5 fruit fly cellular contexts compared by ENCODE assay signal in genomic region chr2L:13778648-13779047, dm6.
TF ChIP-seq lines count a peak whose summit lies in the region.

No protein-coding gene starts in this region.

- TF ChIP-seq CTCF in whole organism, embryonic (GFP tag; optimal IDR thresholded peaks at IDR 0.05; lab: Kevin White, UChicago), result no peak

TF ChIP-seq in whole organism, adult, 20 proteins besides CTCF, POLR2A, EP300 and RAD21 (continues in another document):
- peak; percentile 10 for TF ChIP-seq tj (GFP tag; optimal IDR thresholded peaks at IDR 0.05; lab: Kevin White, UChicago)
- peak; percentile 22 for TF ChIP-seq CG11617 (GFP tag; optimal IDR thresholded peaks at IDR 0.05; lab: Kevin White, UChicago)
- peak; percentile 60 for TF ChIP-seq CG5204 (GFP tag; optimal IDR thresholded peaks at IDR 0.05; lab: Kevin White, UChicago)
- TF ChIP-seq CG33017 (tag; optimal IDR thresholded peaks at IDR 0.05; lab: Kevin White, UChicago), result peak; percentile 52
- peak; percentile 17 for TF ChIP-seq Hr96 (GFP tag; optimal IDR thresholded peaks at IDR 0.05; lab: Kevin White, UChicago)
- no peak for TF ChIP-seq pad (GFP tag; optimal IDR thresholded peaks at IDR 0.05; lab: Kevin White, UChicago)
- TF ChIP-seq Clk (GFP tag; optimal IDR thresholded peaks at IDR 0.05; lab: Kevin White, UChicago), result no peak
- peak; percentile 23 for TF ChIP-seq toe (GFP tag; optimal IDR thresholded peaks at IDR 0.05; lab: Kevin White, UChicago)
- no peak for TF ChIP-seq kay (GFP tag; lab: Kevin White, UChicago; ENCODE audit: borderline replicate concordance)
- no peak for TF ChIP-seq CG1620 (GFP tag; optimal IDR thresholded peaks at IDR 0.05; lab: Kevin White, UChicago)
- TF ChIP-seq Crg-1 (GFP tag; optimal IDR thresholded peaks at IDR 0.05; lab: Kevin White, UChicago), result no peak
- peak; percentile 15 for TF ChIP-seq bab1 (GFP tag; optimal IDR thresholded peaks at IDR 0.05; lab: Kevin White, UChicago)
- TF ChIP-seq CG12768 (GFP tag; optimal IDR thresholded peaks at IDR 0.05; lab: Kevin White, UChicago), result no peak
- TF ChIP-seq cic (GFP tag; optimal IDR thresholded peaks at IDR 0.05; lab: Kevin White, UChicago), result no peak
- TF ChIP-seq ovo (GFP tag; optimal IDR thresholded peaks at IDR 0.05; lab: Kevin White, UChicago), result no peak
- peak; percentile 53 for TF ChIP-seq CG7101 (tag; optimal IDR thresholded peaks at IDR 0.05; lab: Kevin White, UChicago)
- peak; percentile 75 for TF ChIP-seq CG7045 (GFP tag; optimal IDR thresholded peaks at IDR 0.05; lab: Kevin White, UChicago)
- peak; percentile 1 for TF ChIP-seq CG14711 (tag; optimal IDR thresholded peaks at IDR 0.05; lab: Kevin White, UChicago)

TF ChIP-seq in whole organism, embryonic, 481 proteins besides CTCF, POLR2A, EP300 and RAD21 (continues in another document):
- TF ChIP-seq bowl (GFP tag; IDR thresholded peaks at IDR 0.05; lab: Robert Waterston, UW) (no peak), ERR (GFP tag; optimal IDR thresholded peaks at IDR 0.05; lab: Kevin White, UChicago) (no peak), ap (GFP tag; IDR thresholded peaks at IDR 0.05; lab: Robert Waterston, UW) (no peak), lola (GFP tag; optimal IDR thresholded peaks at IDR 0.05; lab: Kevin White, UChicago) (peak in 1 of 3 experiments; percentile 52), mam (GFP tag; optimal IDR thresholded peaks at IDR 0.05; lab: Kevin White, UChicago) (peak; percentile 27), gt (GFP tag; IDR thresholded peaks at IDR 0.05; lab: Robert Waterston, UW) (no peak), CG10462 (GFP tag; optimal IDR thresholded peaks at IDR 0.05; lab: Kevin White, UChicago) (no peak), gcm2 (GFP tag; optimal IDR thresholded peaks at IDR 0.05; lab: Kevin White, UChicago) (no peak), Doc3 (GFP tag; IDR thresholded peaks at IDR 0.05; lab: Robert Waterston, UW; ENCODE audit: partially characterized antibody) (no peak), Stat92E (GFP tag; optimal IDR thresholded peaks at IDR 0.05; lab: Kevin White, UChicago) (no peak), CG18599 (GFP tag; optimal IDR thresholded peaks at IDR 0.05; lab: Kevin White, UChicago) (peak; percentile 61), CG15696 (tag; optimal IDR thresholded peaks at IDR 0.05; lab: Kevin White, UChicago) (no peak), nmo (GFP tag; optimal IDR thresholded peaks at IDR 0.05; lab: Kevin White, UChicago) (peak; percentile 84), Hmr (GFP tag; optimal IDR thresholded peaks at IDR 0.05; lab: Kevin White, UChicago) (peak; percentile 77), Jarid2 (GFP tag; optimal IDR thresholded peaks at IDR 0.05; lab: Kevin White, UChicago) (no peak), tap (tag; optimal IDR thresholded peaks at IDR 0.05; lab: Kevin White, UChicago) (peak; percentile 39), tgo (GFP tag; IDR thresholded peaks at IDR 0.05; lab: Robert Waterston, UW) (0 out of 3 replicates have a peak, but pooled peaks have one; percentile 24), Kr (GFP tag; optimal IDR thresholded peaks at IDR 0.05; lab: Kevin White, UChicago) (no peak), H2.0 (GFP tag; IDR thresholded peaks at IDR 0.05; lab: Robert Waterston, UW) (0 out of 2 replicates have a peak, but pooled peaks have one; percentile 7)

TF ChIP-seq in whole organism, prepupa, 60 proteins besides CTCF, POLR2A, EP300 and RAD21 (continues in another document):
- peak; percentile 63 for TF ChIP-seq Gug (GFP tag; IDR thresholded peaks at IDR 0.05; lab: Robert Waterston, UW)
- no peak for TF ChIP-seq fkh (GFP tag; optimal IDR thresholded peaks at IDR 0.05; lab: Kevin White, UChicago)
- TF ChIP-seq Sox15 (GFP tag; optimal IDR thresholded peaks at IDR 0.05; lab: Kevin White, UChicago), result no peak
- peak; percentile 18 for TF ChIP-seq CG11762 (GFP tag; optimal IDR thresholded peaks at IDR 0.05; lab: Kevin White, UChicago; ENCODE audit: insufficient read depth)
- TF ChIP-seq lz (GFP tag; optimal IDR thresholded peaks at IDR 0.05; lab: Kevin White, UChicago), result peak; percentile 37
- TF ChIP-seq esn (GFP tag; optimal IDR thresholded peaks at IDR 0.05; lab: Kevin White, UChicago), result peak; percentile 43
- TF ChIP-seq Ets21C (GFP tag; optimal IDR thresholded peaks at IDR 0.05; lab: Kevin White, UChicago), result no peak
- TF ChIP-seq CG15336 (GFP tag; IDR thresholded peaks at IDR 0.05; lab: Robert Waterston, UW), result peak; percentile 76
- no peak for TF ChIP-seq vri (GFP tag; optimal IDR thresholded peaks at IDR 0.05; lab: Kevin White, UChicago)
- TF ChIP-seq Smox (GFP tag; optimal IDR thresholded peaks at IDR 0.05; lab: Kevin White, UChicago), result no peak
- peak; percentile 73 for TF ChIP-seq CG6163 (GFP tag; IDR thresholded peaks at IDR 0.05; lab: Robert Waterston, UW)
- no peak for TF ChIP-seq CG6808 (GFP tag; optimal IDR thresholded peaks at IDR 0.05; lab: Kevin White, UChicago)
- TF ChIP-seq CG9139 (GFP tag; optimal IDR thresholded peaks at IDR 0.05; lab: Kevin White, UChicago), result no peak
- TF ChIP-seq cyc (GFP tag; optimal IDR thresholded peaks at IDR 0.05; lab: Kevin White, UChicago), result peak; percentile 24
- peak; percentile 1 for TF ChIP-seq CG34406 (GFP tag; optimal IDR thresholded peaks at IDR 0.05; lab: Kevin White, UChicago)
- TF ChIP-seq dac (GFP tag; optimal IDR thresholded peaks at IDR 0.05; lab: Kevin White, UChicago), result peak; percentile 64
- peak; percentile 83 for TF ChIP-seq Eip78C (GFP tag; lab: Kevin White, UChicago)
- TF ChIP-seq achi (GFP tag; optimal IDR thresholded peaks at IDR 0.05; lab: Kevin White, UChicago), result peak; percentile 56
- peak; percentile 83 for TF ChIP-seq eg (GFP tag; IDR thresholded peaks at IDR 0.05; lab: Robert Waterston, UW)
- TF ChIP-seq CG8119 (GFP tag; IDR thresholded peaks at IDR 0.05; lab: Robert Waterston, UW), result peak; percentile 87

TF ChIP-seq in whole organism, pupa, 21 proteins besides CTCF, POLR2A, EP300 and RAD21:
- TF ChIP-seq D1 (tag; optimal IDR thresholded peaks at IDR 0.05; lab: Kevin White, UChicago) (no peak), Ets98B (GFP tag; IDR thresholded peaks at IDR 0.05; lab: Robert Waterston, UW) (peak; percentile 68), Snoo (tag; optimal IDR thresholded peaks at IDR 0.05; lab: Kevin White, UChicago) (no peak), CG9948 (tag; optimal IDR thresholded peaks at IDR 0.05; lab: Kevin White, UChicago) (peak; percentile 37), gl (tag; optimal IDR thresholded peaks at IDR 0.05; lab: Kevin White, UChicago) (no peak), CG8159 (tag; optimal IDR thresholded peaks at IDR 0.05; lab: Kevin White, UChicago) (peak; percentile 1), CG8301 (tag; optimal IDR thresholded peaks at IDR 0.05; lab: Kevin White, UChicago) (peak; percentile 48), Pif1B (GFP tag; optimal IDR thresholded peaks at IDR 0.05; lab: Kevin White, UChicago) (peak; percentile 23), EcR (GFP tag; optimal IDR thresholded peaks at IDR 0.05; lab: Kevin White, UChicago) (no peak), CG4496 (GFP tag; IDR thresholded peaks at IDR 0.05; lab: Robert Waterston, UW) (peak; percentile 65; the same call in 2 of the 3 replicates), CG34367 (tag; optimal IDR thresholded peaks at IDR 0.05; lab: Kevin White, UChicago) (no peak), rn (GFP tag; IDR thresholded peaks at IDR 0.05; lab: Robert Waterston, UW) (peak; percentile 48; the same call in 1 of the 2 replicates), fd96Ca (GFP tag; IDR thresholded peaks at IDR 0.05; lab: Robert Waterston, UW) (no peak), CG13204 (GFP tag; optimal IDR thresholded peaks at IDR 0.05; lab: Kevin White, UChicago) (no peak), CG15710 (tag; optimal IDR thresholded peaks at IDR 0.05; lab: Kevin White, UChicago) (no peak), CG10348 (GFP tag; IDR thresholded peaks at IDR 0.05; lab: Robert Waterston, UW) (no peak), CG17806 (tag; optimal IDR thresholded peaks at IDR 0.05; lab: Kevin White, UChicago) (no peak), Pif1A (GFP tag; optimal IDR thresholded peaks at IDR 0.05; lab: Kevin White, UChicago) (peak; percentile 48), CG32121 (GFP tag; IDR thresholded peaks at IDR 0.05; lab: Robert Waterston, UW) (peak; percentile 68), CG12605 (GFP tag; IDR thresholded peaks at IDR 0.05; lab: Robert Waterston, UW) (peak; percentile 27; the same call in 1 of the 2 replicates), CG14655 (GFP tag; optimal IDR thresholded peaks at IDR 0.05; lab: Kevin White, UChicago) (peak; percentile 67)

TF ChIP-seq in whole organism, wandering third instar larva, 38 proteins besides CTCF, POLR2A, EP300 and RAD21:
- TF ChIP-seq ey (GFP tag; optimal IDR thresholded peaks at IDR 0.05; lab: Kevin White, UChicago), result peak; percentile 7
- TF ChIP-seq CG9705 (GFP tag; optimal IDR thresholded peaks at IDR 0.05; lab: Kevin White, UChicago), result no peak
- TF ChIP-seq psq (GFP tag; optimal IDR thresholded peaks at IDR 0.05; lab: Kevin White, UChicago), result no peak
- no peak for TF ChIP-seq Vsx2 (GFP tag; optimal IDR thresholded peaks at IDR 0.05; lab: Kevin White, UChicago; ENCODE audit: partially characterized antibody)
- TF ChIP-seq sv (GFP tag; optimal IDR thresholded peaks at IDR 0.05; lab: Kevin White, UChicago), result peak; percentile 21
- TF ChIP-seq Hr83 (GFP tag; optimal IDR thresholded peaks at IDR 0.05; lab: Kevin White, UChicago; ENCODE audit: poor library complexity, severe bottlenecking), result no peak
- peak; percentile 13 for TF ChIP-seq rgr (GFP tag; optimal IDR thresholded peaks at IDR 0.05; lab: Kevin White, UChicago)
- TF ChIP-seq Hnf4 (GFP tag; optimal IDR thresholded peaks at IDR 0.05; lab: Kevin White, UChicago), result peak; percentile 12
- TF ChIP-seq OdsH (GFP tag; optimal IDR thresholded peaks at IDR 0.05; lab: Kevin White, UChicago), result no peak
- TF ChIP-seq lola (GFP tag; optimal IDR thresholded peaks at IDR 0.05; lab: Kevin White, UChicago), result no peak
